Fruit fly (Drosophila melanogaster) whole organism, prepupa: Measurements from ENCODE around the gene bnb.
A peak's percentile ranks its signal among the peaks of the same experiment; 100 is the strongest.

Experiments used
- CG10631 ChIP-seq: fragments of 200-800 bp; sonication (Bioruptor generic); optimal IDR thresholded peaks from 2 replicates; lab custom pipeline; 2016; ENCODE audit warnings: missing biosample characterization, missing genetic modification characterization
- CG11294 ChIP-seq: fragments of 200-800 bp; sonication (Bioruptor generic); IDR thresholded peaks from 2 replicates; pipeline ENCODE4 v1.3.6; 2022; ENCODE audit warnings: missing biosample characterization, missing genetic modification characterization
- CG11762 ChIP-seq: fragments of 200-800 bp; sonication (Bioruptor generic); optimal IDR thresholded peaks from 3 replicates; lab custom pipeline; 2016; ENCODE audit warnings: missing biosample characterization, missing genetic modification characterization; ENCODE audit not compliant: insufficient read depth
- CG15336 ChIP-seq: fragments of 200-800 bp; sonication (Bioruptor generic); IDR thresholded peaks from 2 replicates; pipeline ENCODE4 v1.3.6; 2022; ENCODE audit warnings: missing biosample characterization, missing genetic modification characterization
- CG16779 ChIP-seq: fragments of 200-800 bp; sonication (Bioruptor generic); optimal IDR thresholded peaks from 3 replicates; lab custom pipeline; 2017; ENCODE audit warnings: missing biosample characterization, mild to moderate bottlenecking, missing genetic modification characterization
- CG3032 ChIP-seq: fragments of 200-800 bp; optimal IDR thresholded peaks from 2 replicates; lab custom pipeline; 2019; ENCODE audit warnings: missing biosample characterization, mild to moderate bottlenecking, missing genetic modification characterization, moderate library complexity
- CG31627 ChIP-seq: fragments of 200-800 bp; sonication (Bioruptor generic); optimal IDR thresholded peaks from 3 replicates; lab custom pipeline; 2016; ENCODE audit warnings: missing biosample characterization, missing genetic modification characterization
- CG32006 ChIP-seq: fragments of 200-800 bp; sonication (Bioruptor generic); optimal IDR thresholded peaks from 3 replicates; lab custom pipeline; 2017; ENCODE audit warnings: missing biosample characterization, mild to moderate bottlenecking, missing genetic modification characterization
- CG4318 ChIP-seq: fragments of 200-800 bp; sonication (Bioruptor generic); optimal IDR thresholded peaks from 3 replicates; lab custom pipeline; 2017; ENCODE audit warnings: missing biosample characterization, mild to moderate bottlenecking, missing genetic modification characterization
- CG6163 ChIP-seq: fragments of 200-800 bp; sonication (Bioruptor generic); IDR thresholded peaks from 3 replicates; pipeline ENCODE4 v1.3.6; 2022; ENCODE audit warnings: missing biosample characterization, missing genetic modification characterization
- CG6792 ChIP-seq: fragments of 200-800 bp; sonication (Bioruptor generic); optimal IDR thresholded peaks from 3 replicates; lab custom pipeline; 2016; ENCODE audit warnings: missing biosample characterization, missing genetic modification characterization
- CG6808 ChIP-seq: fragments of 200-800 bp; sonication (Bioruptor generic); optimal IDR thresholded peaks from 3 replicates; lab custom pipeline; 2017; ENCODE audit warnings: missing biosample characterization, missing genetic modification characterization, mild to moderate bottlenecking, moderate library complexity, missing genetic modification reagents
- CG6854 ChIP-seq: fragments of 200-800 bp; sonication (Bioruptor generic); optimal IDR thresholded peaks from 2 replicates; lab custom pipeline; 2017; ENCODE audit warnings: missing biosample characterization, mild to moderate bottlenecking, missing genetic modification characterization
- CG8119 ChIP-seq: fragments of 200-800 bp; sonication (Bioruptor generic); IDR thresholded peaks from 3 replicates; pipeline ENCODE4 v1.3.6; 2022; ENCODE audit warnings: missing biosample characterization, missing genetic modification characterization
- CG8632 ChIP-seq: fragments of 200-800 bp; sonication (Bioruptor generic); optimal IDR thresholded peaks from 3 replicates; lab custom pipeline; 2016; ENCODE audit warnings: missing biosample characterization, missing genetic modification characterization
- CG9139 ChIP-seq: fragments of 200-800 bp; sonication (Bioruptor generic); optimal IDR thresholded peaks from 3 replicates; lab custom pipeline; 2017; ENCODE audit warnings: missing biosample characterization, mild to moderate bottlenecking, missing genetic modification characterization
- Eip75B ChIP-seq: fragments of 200-800 bp; sonication (Bioruptor generic); optimal IDR thresholded peaks from 3 replicates; lab custom pipeline; 2016; ENCODE audit warnings: missing biosample characterization, missing genetic modification characterization
- Eip78C ChIP-seq: fragments of 200-800 bp; sonication (Bioruptor generic); peaks from one replicate; lab custom pipeline; 2016; ENCODE audit warnings: missing biosample characterization, missing genetic modification characterization
- Hr38 ChIP-seq: sonication (Bioruptor generic); optimal IDR thresholded peaks from 2 replicates; lab custom pipeline; 2016; ENCODE audit warnings: missing biosample characterization, missing genetic modification characterization
- Hr39 ChIP-seq: fragments of 200-800 bp; sonication (Bioruptor generic); optimal IDR thresholded peaks from 2 replicates; lab custom pipeline; 2016; ENCODE audit warnings: missing biosample characterization, missing genetic modification characterization
- Hr4 ChIP-seq: fragments of 200-800 bp; sonication (Bioruptor generic); optimal IDR thresholded peaks from 3 replicates; lab custom pipeline; 2016; ENCODE audit warnings: missing biosample characterization, missing genetic modification characterization
- Met ChIP-seq: fragments of 200-800 bp; sonication (Bioruptor generic); optimal IDR thresholded peaks from 3 replicates; lab custom pipeline; 2016; ENCODE audit warnings: missing biosample characterization, missing genetic modification characterization
- Smox ChIP-seq: fragments of 200-800 bp; sonication (Bioruptor generic); optimal IDR thresholded peaks from 3 replicates; lab custom pipeline; 2016; ENCODE audit warnings: missing biosample characterization, missing genetic modification characterization
- Sox102F ChIP-seq: fragments of 200-800 bp; sonication (Bioruptor generic); optimal IDR thresholded peaks from 2 replicates; lab custom pipeline; 2016; ENCODE audit warnings: missing biosample characterization, mild to moderate bottlenecking, missing genetic modification characterization
- Sox14 ChIP-seq: fragments of 200-800 bp; sonication (Bioruptor generic); optimal IDR thresholded peaks from 3 replicates; lab custom pipeline; 2016; ENCODE audit warnings: missing biosample characterization, missing genetic modification characterization
- Sox15 ChIP-seq: fragments of 200-800 bp; sonication (Bioruptor generic); optimal IDR thresholded peaks from 3 replicates; lab custom pipeline; 2016; ENCODE audit warnings: missing biosample characterization, missing genetic modification characterization
- achi ChIP-seq: fragments of 200-800 bp; sonication (Bioruptor generic); optimal IDR thresholded peaks from 3 replicates; lab custom pipeline; 2016; ENCODE audit warnings: missing biosample characterization, missing genetic modification characterization
- dsx ChIP-seq: fragments of 200-800 bp; optimal IDR thresholded peaks from 3 replicates; lab custom pipeline; 2019; ENCODE audit warnings: missing biosample characterization, mild to moderate bottlenecking, missing genetic modification characterization, moderate library complexity; ENCODE audit not compliant: poor library complexity, severe bottlenecking
- eg ChIP-seq: fragments of 200-800 bp; sonication (Bioruptor generic); IDR thresholded peaks from 3 replicates; pipeline ENCODE4 v1.3.6; 2022; ENCODE audit warnings: missing biosample characterization, missing genetic modification characterization
- esn ChIP-seq: fragments of 200-800 bp; sonication (Bioruptor generic); optimal IDR thresholded peaks from 2 replicates; lab custom pipeline; 2016; ENCODE audit warnings: missing biosample characterization, mild to moderate bottlenecking, missing genetic modification characterization, moderate library complexity
- fd59A ChIP-seq: fragments of 200-800 bp; sonication (Bioruptor generic); optimal IDR thresholded peaks from 2 replicates; lab custom pipeline; 2017; ENCODE audit warnings: missing biosample characterization, mild to moderate bottlenecking, missing genetic modification characterization, missing genetic modification reagents
- fd85E ChIP-seq: fragments of 200-800 bp; sonication (Bioruptor generic); optimal IDR thresholded peaks from 3 replicates; lab custom pipeline; 2016; ENCODE audit warnings: missing biosample characterization, missing genetic modification characterization
- fkh ChIP-seq: fragments of 200-800 bp; sonication (Bioruptor generic); optimal IDR thresholded peaks from 3 replicates; lab custom pipeline; 2017; ENCODE audit warnings: missing biosample characterization, mild to moderate bottlenecking, missing genetic modification characterization, moderate library complexity
- lz ChIP-seq: fragments of 200-800 bp; sonication (Bioruptor generic); optimal IDR thresholded peaks from 3 replicates; lab custom pipeline; 2016; ENCODE audit warnings: missing biosample characterization, missing genetic modification characterization
- net ChIP-seq: fragments of 200-800 bp; sonication (Bioruptor generic); optimal IDR thresholded peaks from 3 replicates; lab custom pipeline; 2016; ENCODE audit warnings: missing biosample characterization, missing genetic modification characterization
- pdm3 ChIP-seq: fragments of 200-800 bp; sonication (Bioruptor generic); optimal IDR thresholded peaks from 3 replicates; lab custom pipeline; 2016; ENCODE audit warnings: missing biosample characterization, missing genetic modification characterization
- salr ChIP-seq, 2 experiments: fragments of 200-800 bp; sonication (Bioruptor generic); optimal IDR thresholded peaks; 3 replicates each; lab custom pipeline; 2016 to 2018; ENCODE audit warnings: missing biosample characterization in 2 of 2, missing genetic modification characterization in 2 of 2, mild to moderate bottlenecking in 1 of 2
- spab ChIP-seq: fragments of 200-800 bp; sonication (Bioruptor generic); optimal IDR thresholded peaks from 2 replicates; lab custom pipeline; 2017; ENCODE audit warnings: missing biosample characterization, mild to moderate bottlenecking, missing genetic modification characterization, missing genetic modification reagents
- svp ChIP-seq: fragments of 200-800 bp; sonication (Bioruptor generic); peaks from one replicate; lab custom pipeline; 2016; ENCODE audit warnings: missing biosample characterization, missing genetic modification characterization
- vri ChIP-seq: fragments of 200-800 bp; sonication (Bioruptor generic); optimal IDR thresholded peaks from 3 replicates; lab custom pipeline; 2016; ENCODE audit warnings: missing biosample characterization, mild to moderate bottlenecking, missing genetic modification characterization

bnb gene

DNA sequence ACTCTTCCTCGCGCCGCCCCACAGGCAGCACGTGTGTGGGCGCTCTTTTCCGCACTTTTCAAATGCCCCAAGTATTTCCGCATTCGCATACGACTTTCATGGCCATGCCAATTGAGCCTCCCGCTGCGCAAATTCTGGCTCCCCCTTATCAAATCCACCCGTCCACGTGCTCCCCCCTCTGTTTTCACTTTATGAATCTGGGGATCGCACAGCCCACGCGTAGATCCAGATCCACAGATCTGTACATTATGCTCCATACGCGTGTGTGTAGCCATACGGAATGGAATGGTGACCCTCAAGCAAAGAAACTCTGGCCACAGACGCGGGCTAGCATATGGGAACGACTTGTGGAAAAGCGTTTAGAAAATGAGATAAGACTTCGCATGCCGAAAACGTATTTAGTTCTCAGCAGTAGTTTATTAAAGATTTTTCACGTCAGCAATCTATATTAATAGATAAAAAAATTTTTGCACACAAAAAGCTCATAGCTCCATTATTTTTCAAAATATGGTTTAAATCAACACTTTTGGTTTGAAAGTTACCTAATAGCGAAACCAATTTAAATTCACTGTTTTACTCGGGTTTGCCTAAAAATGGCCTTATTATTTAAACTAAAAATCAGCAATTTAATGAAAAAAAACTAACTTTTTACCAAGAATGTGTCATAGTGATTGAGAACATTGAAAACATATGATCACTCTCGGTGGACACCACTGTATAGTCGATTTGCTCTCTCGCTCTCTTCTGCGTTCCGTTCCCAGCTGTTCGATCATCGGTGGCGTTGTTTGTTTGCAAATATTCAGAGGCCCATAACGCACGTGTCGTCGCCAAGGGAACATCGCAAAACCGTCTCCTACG, 7.9 kb downstream of the bnb start (continued):
- TF ChIP-seq CG10631 (GFP tag; lab: Kevin White, UChicago) (peak; percentile 64), fd85E (GFP tag; lab: Kevin White, UChicago) (no peak), spab (peak; percentile 40), Eip78C (peak; percentile 93), CG31627 (GFP tag; lab: Kevin White, UChicago) (peak; percentile 55), CG15336 (GFP tag; lab: Robert Waterston, UW) (peak; percentile 32; the same call in 1 of the 2 replicates), Smox (peak; percentile 54), salr (GFP tag; optimal IDR thresholded peaks at IDR 0.05; lab: Kevin White, UChicago) (peak in 1 of 2 experiments; percentile 77), fd59A (GFP tag; lab: Kevin White, UChicago) (peak; percentile 40), pdm3 (peak; percentile 75), CG6163 (GFP tag; lab: Robert Waterston, UW) (no peak; the same call in 2 of the 3 replicates), eg (GFP tag; lab: Robert Waterston, UW) (no peak; the same call in 2 of the 3 replicates), CG9139 (no peak), dsx (GFP tag; lab: Kevin White, UChicago) (peak; percentile 36), CG4318 (GFP tag; lab: Kevin White, UChicago) (peak; percentile 67), CG6808 (GFP tag; lab: Kevin White, UChicago) (peak; percentile 42), CG11294 (GFP tag; lab: Robert Waterston, UW) (no peak), Hr38 (GFP tag; lab: Kevin White, UChicago) (no peak), CG16779 (tag; lab: Kevin White, UChicago) (peak; percentile 24), Eip75B (GFP tag; lab: Kevin White, UChicago) (peak; percentile 78), Met (peak; percentile 76), Sox102F (GFP tag; lab: Kevin White, UChicago) (peak; percentile 71), net (peak; percentile 68), CG3032 (tag; lab: Kevin White, UChicago) (peak; percentile 40), vri (GFP tag; lab: Kevin White, UChicago) (no peak), lz (peak; percentile 61), esn (peak; percentile 78), CG32006 (GFP tag; lab: Kevin White, UChicago) (peak; percentile 82), achi (peak; percentile 65), CG8632 (GFP tag; lab: Kevin White, UChicago) (peak; percentile 62), Hr4 (peak; percentile 74), Sox14 (GFP tag; lab: Kevin White, UChicago) (peak; percentile 65), Sox15 (GFP tag; lab: Kevin White, UChicago) (peak; percentile 49), Hr39 (GFP tag; lab: Kevin White, UChicago) (peak; percentile 67)

DNA sequence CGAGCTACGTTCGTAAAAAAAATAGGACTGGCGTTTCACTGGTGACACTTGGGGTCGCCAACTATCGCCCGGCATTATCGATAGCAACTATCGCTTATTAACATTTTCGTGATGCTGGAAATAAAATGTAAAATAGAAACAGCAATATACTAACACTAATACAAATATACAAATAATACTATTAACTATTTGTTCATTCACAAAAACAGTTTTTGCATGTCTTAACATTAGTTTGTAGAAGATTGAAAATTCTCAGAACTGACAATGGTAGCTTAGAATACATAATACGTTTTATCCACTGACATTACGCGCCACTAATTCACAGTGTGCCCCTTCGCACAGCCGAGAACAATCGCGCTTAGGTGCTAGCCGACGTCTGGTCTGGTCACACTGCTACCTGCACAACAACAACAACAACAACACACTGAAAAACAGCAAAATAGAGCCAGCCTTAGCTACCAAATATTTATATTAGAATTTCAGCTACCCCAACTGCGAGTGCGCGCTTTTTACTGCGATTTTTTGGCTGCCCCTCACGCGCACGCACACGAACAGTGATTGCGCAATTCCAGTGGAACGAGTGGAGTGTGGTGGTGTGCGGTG, 9.2 kb downstream of the bnb start, which contains the start of the genes CG6961 and S6KL:
Gene CG6961, minus strand, starts transcription at position 68 of the 603 bp plus-strand sequence.
Gene S6KL, plus strand, starts transcription at position 322 of the 603 bp plus-strand sequence.
- peak; percentile 34 for TF ChIP-seq Eip78C
- TF ChIP-seq vri (GFP tag; lab: Kevin White, UChicago): peak; percentile 63
- TF ChIP-seq CG6792 (GFP tag; lab: Kevin White, UChicago): no peak
- peak; percentile 21 for TF ChIP-seq CG6854 (GFP tag; lab: Kevin White, UChicago)
- TF ChIP-seq fkh (GFP tag; lab: Kevin White, UChicago): peak; percentile 58
- no peak for TF ChIP-seq CG11762
- TF ChIP-seq CG8119: 0 out of 3 replicates have a peak, but pooled peaks have one; percentile 20
- TF ChIP-seq Sox14 (GFP tag; lab: Kevin White, UChicago): peak; percentile 33
- TF ChIP-seq lz: no peak
- peak; percentile 86 for TF ChIP-seq svp (GFP tag; lab: Kevin White, UChicago)
- TF ChIP-seq, all 60 proteins: peak for 7
